Worm (Caenorhabditis elegans): ENCODE data around the gene F18E3.12.

- TF ChIP-seq elt-1 (tag; optimal IDR thresholded peaks at IDR 0.05) (no peak), nhr-76 (tag; optimal IDR thresholded peaks at IDR 0.05) (no peak), nhr-12 (tag; optimal IDR thresholded peaks at IDR 0.05) (no peak), zag-1 (tag; optimal IDR thresholded peaks at IDR 0.05) (no peak), elt-2 (tag; optimal IDR thresholded peaks at IDR 0.05) (no peak), snpc-4 (tag; optimal IDR thresholded peaks at IDR 0.05) (no peak), R02D3.7 (tag; optimal IDR thresholded peaks at IDR 0.05) (no peak), ama-1 (optimal IDR thresholded peaks at IDR 0.05) (no peak), nhr-237 (tag; optimal IDR thresholded peaks at IDR 0.05) (no peak)
Measured at ce11 chrV:7379384-7379783, 35.4 kb upstream of the F18E3.12 start, which contains the start of gene srsx-24.
